Fruit fly (Drosophila melanogaster): Measurements from ENCODE around the gene CG13784.

The CG13784 gene

DNA sequence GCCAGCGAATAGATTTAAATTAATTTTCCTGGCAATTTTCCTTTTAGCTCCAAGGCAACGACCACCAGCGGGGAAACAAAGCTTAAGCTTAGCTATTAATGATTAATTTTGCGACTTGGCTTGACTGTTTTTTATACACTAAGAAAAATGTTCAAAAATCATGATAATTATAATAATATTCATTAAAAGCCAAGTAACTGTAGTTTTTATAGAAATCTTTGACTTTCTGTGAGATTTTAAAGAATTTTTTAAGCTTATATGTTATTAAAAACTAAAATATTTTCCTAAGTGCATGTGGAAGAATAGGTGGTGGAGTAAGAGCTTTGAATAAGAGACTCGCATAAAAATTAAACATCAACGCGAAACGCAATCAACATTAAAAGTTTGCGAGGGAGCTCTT, 44.6 kb upstream of the CG13784 start (continued):
- TF ChIP-seq Oli (tag; optimal IDR thresholded peaks at IDR 0.05) = no peak
- TF ChIP-seq shn (GFP tag; optimal IDR thresholded peaks at IDR 0.05) = no peak
- no peak for TF ChIP-seq Atf-2 (GFP tag; optimal IDR thresholded peaks at IDR 0.05)
- TF ChIP-seq grau (tag; optimal IDR thresholded peaks at IDR 0.05) = peak; percentile 20
- TF ChIP-seq Bgb (GFP tag; IDR thresholded peaks at IDR 0.05; ENCODE audit: partially characterized antibody) = no peak
- peak; percentile 14 for TF ChIP-seq CG18599 (GFP tag; optimal IDR thresholded peaks at IDR 0.05)
- peak; percentile 37; the same call in 1 of the 2 replicates for TF ChIP-seq Ptx1 (GFP tag; IDR thresholded peaks at IDR 0.05)
- TF ChIP-seq Sox102F (GFP tag; optimal IDR thresholded peaks at IDR 0.05) = peak; percentile 40
- TF ChIP-seq CG6791 (GFP tag; IDR thresholded peaks at IDR 0.05; ENCODE audit: partially characterized antibody) = no peak
- TF ChIP-seq gsb (GFP tag; IDR thresholded peaks at IDR 0.05) = no peak
- no peak for TF ChIP-seq run (tag; optimal IDR thresholded peaks at IDR 0.05)
- no peak for TF ChIP-seq gce (GFP tag; IDR thresholded peaks at IDR 0.05)
- no peak for TF ChIP-seq Oaz (GFP tag; IDR thresholded peaks at IDR 0.05)
- no peak for TF ChIP-seq HmgD (GFP tag; optimal IDR thresholded peaks at IDR 0.05)
- TF ChIP-seq ab (GFP tag; optimal IDR thresholded peaks at IDR 0.05) = no peak
- peak; percentile 21 for TF ChIP-seq tap (tag; optimal IDR thresholded peaks at IDR 0.05)
- no peak for TF ChIP-seq CG11695 (GFP tag; IDR thresholded peaks at IDR 0.05)
- peak; percentile 23 for TF ChIP-seq dmrt11E (tag; optimal IDR thresholded peaks at IDR 0.05)
- TF ChIP-seq ems (GFP tag; optimal IDR thresholded peaks at IDR 0.05) = no peak
- TF ChIP-seq CG2678 (tag; optimal IDR thresholded peaks at IDR 0.05) = peak; percentile 39
- TF ChIP-seq CG10979 (tag; optimal IDR thresholded peaks at IDR 0.05) = peak; percentile 49
- TF ChIP-seq row (GFP tag; IDR thresholded peaks at IDR 0.05) = peak; percentile 14; the same call in 1 of the 3 replicates
- TF ChIP-seq PHDP (tag; optimal IDR thresholded peaks at IDR 0.05) = peak; percentile 14
- no peak for TF ChIP-seq sc (optimal IDR thresholded peaks at IDR 0.05)
- TF ChIP-seq sc (GFP tag; optimal IDR thresholded peaks at IDR 0.05) = peak; percentile 3
- TF ChIP-seq lab (GFP tag; optimal IDR thresholded peaks at IDR 0.05) = peak; percentile 13
- no peak for TF ChIP-seq odd (GFP tag; optimal IDR thresholded peaks at IDR 0.05)
- TF ChIP-seq Ravus (GFP tag; IDR thresholded peaks at IDR 0.05) = no peak
- TF ChIP-seq CG10267 (tag; optimal IDR thresholded peaks at IDR 0.05) = peak; percentile 6
- TF ChIP-seq CG32772 (GFP tag; IDR thresholded peaks at IDR 0.05) = no peak
- TF ChIP-seq CG12391 (tag; optimal IDR thresholded peaks at IDR 0.05) = peak; percentile 17
- peak in 1 of 2 experiments; percentile 38 for TF ChIP-seq bsh (GFP tag; optimal IDR thresholded peaks at IDR 0.05)
- TF ChIP-seq zfh2 (GFP tag; optimal IDR thresholded peaks at IDR 0.05) = no peak
- no peak for TF ChIP-seq CG6854 (GFP tag; optimal IDR thresholded peaks at IDR 0.05)
- TF ChIP-seq D19A (tag; optimal IDR thresholded peaks at IDR 0.05) = peak; percentile 21
- TF ChIP-seq ham (GFP tag; IDR thresholded peaks at IDR 0.05) = no peak
- no peak for TF ChIP-seq CG6765 (GFP tag; optimal IDR thresholded peaks at IDR 0.05)
- TF ChIP-seq dysf (GFP tag; IDR thresholded peaks at IDR 0.05) = 0 out of 3 replicates have a peak, but pooled peaks have one; percentile 31
- peak; percentile 40 for TF ChIP-seq CG18262 (tag; optimal IDR thresholded peaks at IDR 0.05)
- peak; percentile 69 for TF ChIP-seq sens (GFP tag)
- peak; percentile 39 for TF ChIP-seq CG11504 (tag; optimal IDR thresholded peaks at IDR 0.05)

- TF ChIP-seq eve (GFP tag; optimal IDR thresholded peaks at IDR 0.05) = no peak
- peak; percentile 82 for TF ChIP-seq hkb (optimal IDR thresholded peaks at IDR 0.05)
- TF ChIP-seq hkb (GFP tag; IDR thresholded peaks at IDR 0.05) = no peak
- no peak for TF ChIP-seq CG6654 (GFP tag; optimal IDR thresholded peaks at IDR 0.05)
- no peak for TF ChIP-seq Dip3 (GFP tag; optimal IDR thresholded peaks at IDR 0.05)
- TF ChIP-seq cwo (GFP tag; optimal IDR thresholded peaks at IDR 0.05) = no peak
- TF ChIP-seq CG31224 (GFP tag; IDR thresholded peaks at IDR 0.05) = no peak
- peak; percentile 88 for TF ChIP-seq CG18476 (GFP tag; optimal IDR thresholded peaks at IDR 0.05)
- no peak for TF ChIP-seq phol (tag; optimal IDR thresholded peaks at IDR 0.05)
- TF ChIP-seq ci (GFP tag; IDR thresholded peaks at IDR 0.05) = 0 out of 3 replicates have a peak, but pooled peaks have one; percentile 41
- TF ChIP-seq HLH4C (GFP tag; IDR thresholded peaks at IDR 0.05; ENCODE audit: partially characterized antibody) = no peak
- TF ChIP-seq onecut (GFP tag; IDR thresholded peaks at IDR 0.05) = no peak
- peak; percentile 1 for TF ChIP-seq Abd-B (GFP tag; optimal IDR thresholded peaks at IDR 0.05)
These were observed 42.7 kb upstream of the CG13784 start for dm6 chr2L:7262580-7262979.

All from whole organism, embryonic.